Worm (Caenorhabditis elegans) whole organism, mixed stage, embryonic: Measurements from ENCODE around the gene daam-1.

ENCODE experiments used
- bed-3 ChIP-seq: fragments of 200-800 bp; sonication (Bioruptor generic); optimal IDR thresholded peaks from 3 replicates; lab custom pipeline; 2018; ENCODE audit warnings: mild to moderate bottlenecking, missing genetic modification characterization, moderate library complexity, missing compliant biosample characterization
- ceh-43 ChIP-seq: fragments of 200-800 bp; sonication (Bioruptor generic); optimal IDR thresholded peaks from 2 replicates; lab custom pipeline; 2018; ENCODE audit warnings: mild to moderate bottlenecking, missing genetic modification characterization, moderate library complexity, missing compliant biosample characterization
- lin-13 ChIP-seq: fragments of 150-350 bp; optimal IDR thresholded peaks from 2 replicates; lab custom pipeline; 2014; ENCODE audit warnings: missing biosample characterization, missing genetic modification characterization
- nhr-237 ChIP-seq: fragments of 150-350 bp; optimal IDR thresholded peaks from 2 replicates; lab custom pipeline; 2014; ENCODE audit warnings: missing biosample characterization, missing genetic modification characterization
- nhr-28 ChIP-seq: fragments of 150-350 bp; optimal IDR thresholded peaks from 2 replicates; lab custom pipeline; 2014; ENCODE audit warnings: missing biosample characterization, missing genetic modification characterization
- pha-4 ChIP-seq: fragments of 150-350 bp; optimal IDR thresholded peaks from 2 replicates; lab custom pipeline; 2018; ENCODE audit warnings: missing biosample characterization, missing genetic modification reagents, missing genetic modification characterization
- snpc-4 ChIP-seq: fragments of 150-350 bp; optimal IDR thresholded peaks from 2 replicates; lab custom pipeline; 2014; ENCODE audit warnings: missing biosample characterization, missing genetic modification characterization
- unc-62 ChIP-seq: fragments of 150-350 bp; optimal IDR thresholded peaks from 2 replicates; lab custom pipeline; 2014; ENCODE audit warnings: missing biosample characterization, missing genetic modification reagents, missing genetic modification characterization
- ztf-11 ChIP-seq: fragments of 150-350 bp; optimal IDR thresholded peaks from 2 replicates; lab custom pipeline; 2014; ENCODE audit warnings: missing biosample characterization, missing genetic modification characterization

ce11 chrV:117312-117711 lies 33.7 kb upstream of the daam-1 start:
- TF ChIP-seq nhr-237 (tag; lab: Kevin White, UChicago) (no peak), lin-13 (tag; lab: Kevin White, UChicago) (no peak), ztf-11 (tag; lab: Kevin White, UChicago) (no peak), ceh-43 (GFP tag; lab: Kevin White, UChicago) (no peak), nhr-28 (tag; lab: Kevin White, UChicago) (no peak), unc-62 (GFP tag; lab: Kevin White, UChicago) (no peak), bed-3 (GFP tag; lab: Kevin White, UChicago) (no peak), pha-4 (tag; lab: Kevin White, UChicago) (no peak), snpc-4 (tag; lab: Kevin White, UChicago) (no peak)
